Fruit fly (Drosophila melanogaster): ENCODE results near the gene Fum4.

Gene Fum4

dm6 chr2L:10238726-10239652 lies 47.7 kb upstream of the Fum4 start, which contains the start of gene me31B (continued):
- TF ChIP-seq nom (GFP tag; optimal IDR thresholded peaks at IDR 0.05) (no peak), CG43689 (GFP tag; IDR thresholded peaks at IDR 0.05) (no peak), inv (GFP tag; IDR thresholded peaks at IDR 0.05; ENCODE audit: partially characterized antibody) (no peak), Lpt (GFP tag; optimal IDR thresholded peaks at IDR 0.05) (no peak), CG1233 (GFP tag; optimal IDR thresholded peaks at IDR 0.05) (peak; percentile 17), MESR4 (GFP tag; optimal IDR thresholded peaks at IDR 0.05) (peak; percentile 74), pfk (GFP tag; optimal IDR thresholded peaks at IDR 0.05) (peak; percentile 90), MTF-1 (GFP tag; optimal IDR thresholded peaks at IDR 0.05; ENCODE audit: borderline replicate concordance) (no peak), pzg (GFP tag; optimal IDR thresholded peaks at IDR 0.05) (peak; percentile 40), Hsf (GFP tag; optimal IDR thresholded peaks at IDR 0.05) (no peak), esg (GFP tag; conservative IDR thresholded peaks at IDR 0.05) (no peak), Lhr (GFP tag; optimal IDR thresholded peaks at IDR 0.05) (peak; percentile 7), CG42726 (GFP tag; IDR thresholded peaks at IDR 0.05; ENCODE audit: partially characterized antibody) (no peak), CG16863 (GFP tag; optimal IDR thresholded peaks at IDR 0.05) (no peak), CG15269 (tag; optimal IDR thresholded peaks at IDR 0.05) (no peak), peb (GFP tag; IDR thresholded peaks at IDR 0.05) (no peak), twi (tag; optimal IDR thresholded peaks at IDR 0.05) (peak; percentile 14), jigr1 (GFP tag; IDR thresholded peaks at IDR 0.05) (no peak), prd (optimal IDR thresholded peaks at IDR 0.05) (no peak), prd (GFP tag; IDR thresholded peaks at IDR 0.05) (no peak), CG12659 (GFP tag; optimal IDR thresholded peaks at IDR 0.05) (peak; percentile 49), bowl (GFP tag; IDR thresholded peaks at IDR 0.05) (no peak), CG2120 (GFP tag; optimal IDR thresholded peaks at IDR 0.05) (no peak), sens (GFP tag) (peak; percentile 9), nmo (GFP tag; optimal IDR thresholded peaks at IDR 0.05) (peak; percentile 61), Spps (tag; optimal IDR thresholded peaks at IDR 0.05) (no peak), CG16813 (GFP tag; IDR thresholded peaks at IDR 0.05; ENCODE audit: partially characterized antibody) (no peak), hb (GFP tag; IDR thresholded peaks at IDR 0.05; ENCODE audit: partially characterized antibody) (no peak), CG13296 (GFP tag; optimal IDR thresholded peaks at IDR 0.05) (no peak), CG31365 (tag; optimal IDR thresholded peaks at IDR 0.05) (no peak), CG4424 (GFP tag; optimal IDR thresholded peaks at IDR 0.05) (no peak), CG4328 (GFP tag; optimal IDR thresholded peaks at IDR 0.05) (no peak), klu (GFP tag; IDR thresholded peaks at IDR 0.05) (no peak), CG7271 (tag; optimal IDR thresholded peaks at IDR 0.05) (no peak), NFAT (GFP tag; IDR thresholded peaks at IDR 0.05) (no peak), nerfin-2 (GFP tag; IDR thresholded peaks at IDR 0.05; ENCODE audit: partially characterized antibody) (no peak), kay (GFP tag; optimal IDR thresholded peaks at IDR 0.05) (no peak), CG11723 (GFP tag; optimal IDR thresholded peaks at IDR 0.05) (peak; percentile 97), Chrac-16 (GFP tag; optimal IDR thresholded peaks at IDR 0.05) (no peak), row (GFP tag; IDR thresholded peaks at IDR 0.05) (peak; percentile 75; the same call in 2 of the 3 replicates), dmrt11E (tag; optimal IDR thresholded peaks at IDR 0.05) (peak; percentile 14), Side (GFP tag; optimal IDR thresholded peaks at IDR 0.05) (no peak), Six4 (GFP tag; optimal IDR thresholded peaks at IDR 0.05) (no peak), phol (tag; optimal IDR thresholded peaks at IDR 0.05) (peak; percentile 60), CG3847 (GFP tag; IDR thresholded peaks at IDR 0.05) (no peak), CG8290 (GFP tag; optimal IDR thresholded peaks at IDR 0.05) (no peak), CG8290 (tag; optimal IDR thresholded peaks at IDR 0.05) (peak in 1 of 2 experiments; percentile 41), Max (GFP tag; optimal IDR thresholded peaks at IDR 0.05) (no peak), Drgx (GFP tag; IDR thresholded peaks at IDR 0.05) (no peak)

Data from whole organism, embryonic.